Worm (Caenorhabditis elegans) whole organism, L4 larva: ENCODE results near the gene sek-1.
A peak's percentile ranks its signal among the peaks of the same experiment; 100 is the strongest.

Source experiments
- D1046.2 ChIP-seq: fragments of 200-800 bp; sonication (Bioruptor generic); IDR thresholded peaks from 2 replicates; pipeline ENCODE4 v1.3.6; 2022; ENCODE audit warnings: missing genetic modification characterization, missing compliant biosample characterization
- F10B5.3 ChIP-seq: sonication (generic microtip); optimal IDR thresholded peaks from 2 replicates; lab custom pipeline; 2016; ENCODE audit warnings: mild to moderate bottlenecking, missing genetic modification characterization, missing compliant biosample characterization
- F37D6.2 ChIP-seq: sonication (generic microtip); optimal IDR thresholded peaks from 2 replicates; lab custom pipeline; 2016; ENCODE audit warnings: mild to moderate bottlenecking, missing genetic modification characterization, missing compliant biosample characterization
- Y105C5A.15 ChIP-seq: fragments of 200-800 bp; sonication (Bioruptor generic); IDR thresholded peaks from 2 replicates; pipeline ENCODE4 v1.3.6; 2022; ENCODE audit warnings: missing genetic modification characterization, missing compliant biosample characterization
- Y48G9A.11 ChIP-seq: fragments of 200-800 bp; sonication (Bioruptor generic); IDR thresholded peaks from 2 replicates; pipeline ENCODE4 v1.3.6; 2022; ENCODE audit warnings: missing genetic modification reagents, missing genetic modification characterization, missing compliant biosample characterization
- ZK546.5 ChIP-seq, 2 experiments: sonication (generic microtip); optimal IDR thresholded peaks; 2 replicates each; lab custom pipeline; 2017; ENCODE audit warnings: missing biosample characterization in 2 of 2, missing genetic modification characterization in 2 of 2
- ceh-32 ChIP-seq: sonication (generic microtip); optimal IDR thresholded peaks from 2 replicates; lab custom pipeline; 2016; ENCODE audit warnings: mild to moderate bottlenecking, missing genetic modification characterization, missing compliant biosample characterization; ENCODE audit not compliant: poor library complexity
- ceh-62 ChIP-seq: sonication (generic microtip); optimal IDR thresholded peaks from 2 replicates; lab custom pipeline; 2017; ENCODE audit warnings: missing biosample characterization, missing genetic modification characterization
- ceh-82 ChIP-seq: sonication (generic microtip); optimal IDR thresholded peaks from 2 replicates; lab custom pipeline; 2017; ENCODE audit warnings: missing biosample characterization, missing genetic modification characterization
- daf-12 ChIP-seq: fragments of 150-350 bp; optimal IDR thresholded peaks from 2 replicates; lab custom pipeline; 2014; ENCODE audit warnings: missing biosample characterization, missing genetic modification reagents, missing genetic modification characterization
- daf-16 ChIP-seq, 3 experiments: sonication (generic microtip); optimal IDR thresholded peaks; 2 replicates each; lab custom pipeline; 2016 to 2017; ENCODE audit warnings: missing genetic modification characterization in 3 of 3, missing genetic modification reagents in 3 of 3, mild to moderate bottlenecking in 2 of 3, missing compliant biosample characterization in 2 of 3, missing biosample characterization in 1 of 3, moderate library complexity in 1 of 3
- daf-8 ChIP-seq: fragments of 200-800 bp; sonication (Bioruptor generic); IDR thresholded peaks from 2 replicates; pipeline ENCODE4 v1.3.6; 2022; ENCODE audit warnings: missing genetic modification characterization, missing compliant biosample characterization
- dmd-6 ChIP-seq: fragments of 200-800 bp; sonication (Bioruptor generic); IDR thresholded peaks from 2 replicates; pipeline ENCODE4 v1.3.6; 2022; ENCODE audit warnings: missing genetic modification reagents, missing genetic modification characterization, missing compliant biosample characterization
- dmd-8 ChIP-seq: fragments of 200-800 bp; sonication (Bioruptor generic); IDR thresholded peaks from 2 replicates; pipeline ENCODE4 v1.3.6; 2022; ENCODE audit warnings: missing genetic modification characterization, missing compliant biosample characterization
- dmd-9 ChIP-seq: fragments of 200-800 bp; sonication (Bioruptor generic); IDR thresholded peaks from 2 replicates; pipeline ENCODE4 v1.3.6; 2022; ENCODE audit warnings: missing genetic modification reagents, missing genetic modification characterization, missing compliant biosample characterization
- dpl-1 ChIP-seq: fragments of 150-350 bp; optimal IDR thresholded peaks from 2 replicates; lab custom pipeline; 2014; ENCODE audit warnings: missing biosample characterization, missing genetic modification reagents, missing genetic modification characterization
- dve-1 ChIP-seq: sonication (generic microtip); optimal IDR thresholded peaks from 2 replicates; lab custom pipeline; 2017; ENCODE audit warnings: antibody characterized with exemption, mild to moderate bottlenecking, missing genetic modification characterization, missing compliant biosample characterization; ENCODE audit not compliant: insufficient read depth
- egl-27 ChIP-seq: sonication (generic microtip); optimal IDR thresholded peaks from 3 replicates; lab custom pipeline; 2017; ENCODE audit warnings: missing biosample characterization, missing genetic modification reagents, missing genetic modification characterization
- egl-43 ChIP-seq: fragments of 200-800 bp; sonication (Bioruptor generic); IDR thresholded peaks from 2 replicates; pipeline ENCODE4 v1.3.6; 2022; ENCODE audit warnings: missing genetic modification reagents, missing genetic modification characterization, missing compliant biosample characterization
- hlh-11 ChIP-seq: fragments of 200-800 bp; sonication (Bioruptor generic); optimal IDR thresholded peaks from 2 replicates; lab custom pipeline; 2018; ENCODE audit warnings: mild to moderate bottlenecking, missing genetic modification characterization, missing compliant biosample characterization
- hlh-30 ChIP-seq: sonication (generic microtip); optimal IDR thresholded peaks from 2 replicates; lab custom pipeline; 2017; ENCODE audit warnings: antibody characterized with exemption, mild to moderate bottlenecking, missing genetic modification characterization, missing compliant biosample characterization; ENCODE audit not compliant: insufficient read depth
- hmg-1.1 ChIP-seq: fragments of 200-800 bp; sonication (Bioruptor generic); IDR thresholded peaks from 2 replicates; pipeline ENCODE4 v1.3.6; 2022; ENCODE audit warnings: missing genetic modification reagents, missing genetic modification characterization, missing compliant biosample characterization
- jun-1 ChIP-seq: fragments of 150-350 bp; optimal IDR thresholded peaks from 2 replicates; lab custom pipeline; 2014; ENCODE audit warnings: missing biosample characterization, missing genetic modification reagents, missing genetic modification characterization
- lin-29 ChIP-seq: fragments of 200-800 bp; sonication (Bioruptor generic); IDR thresholded peaks from 2 replicates; pipeline ENCODE4 v1.3.6; 2022; ENCODE audit warnings: missing genetic modification reagents, missing genetic modification characterization, missing compliant biosample characterization
- lsy-2 ChIP-seq, 2 experiments: fragments of 150-350 bp in 1 of 2; sonication (generic microtip) in 1 of 2; optimal IDR thresholded peaks; 2 replicates each; lab custom pipeline; 2014 to 2017; ENCODE audit warnings: missing biosample characterization in 2 of 2, missing genetic modification characterization in 2 of 2
- madf-9 ChIP-seq: fragments of 200-800 bp; sonication (Bioruptor generic); conservative IDR thresholded peaks from 2 replicates; pipeline ENCODE4 v1.3.6; 2022; ENCODE audit warnings: missing genetic modification reagents, missing genetic modification characterization, missing compliant biosample characterization
- mep-1 ChIP-seq: fragments of 150-350 bp; sonication (generic microtip); optimal IDR thresholded peaks from 3 replicates; lab custom pipeline; 2014; ENCODE audit warnings: missing biosample characterization, missing genetic modification characterization
- mes-2 ChIP-seq: sonication (generic microtip); optimal IDR thresholded peaks from 2 replicates; lab custom pipeline; 2016; ENCODE audit warnings: missing genotype, mild to moderate bottlenecking, missing genetic modification characterization, missing compliant biosample characterization; ENCODE audit not compliant: poor library complexity, severe bottlenecking
- nhr-10 ChIP-seq: fragments of 150-350 bp; optimal IDR thresholded peaks from 2 replicates; lab custom pipeline; 2014; ENCODE audit warnings: missing biosample characterization, missing genetic modification characterization
- nhr-25 ChIP-seq: sonication (generic microtip); optimal IDR thresholded peaks from 2 replicates; lab custom pipeline; 2017; ENCODE audit warnings: missing genetic modification characterization, mild to moderate bottlenecking, missing compliant biosample characterization, antibody characterized with exemption, moderate library complexity, borderline replicate concordance; ENCODE audit not compliant: insufficient read depth
- nhr-41 ChIP-seq: fragments of 200-800 bp; sonication (Bioruptor generic); IDR thresholded peaks from 2 replicates; pipeline ENCODE4 v1.3.6; 2022; ENCODE audit warnings: missing genetic modification reagents, missing genetic modification characterization, missing compliant biosample characterization
- nhr-6 ChIP-seq: fragments of 150-350 bp; optimal IDR thresholded peaks from 2 replicates; lab custom pipeline; 2014; ENCODE audit warnings: missing biosample characterization, missing genetic modification characterization
- nhr-77 ChIP-seq: fragments of 150-350 bp; optimal IDR thresholded peaks from 2 replicates; lab custom pipeline; 2014; ENCODE audit warnings: missing biosample characterization, missing genetic modification characterization
- pha-4 ChIP-seq, 2 experiments: fragments of 150-350 bp in 1 of 2; fragments of 200-800 bp in 1 of 2; sonication (Bioruptor generic) in 1 of 2; IDR thresholded peaks in 1 of 2; optimal IDR thresholded peaks in 1 of 2; 2 replicates each; pipeline versions ENCODE4 v1.3.6 to Lab custom; 2014 to 2022; ENCODE audit warnings: missing genetic modification characterization in 2 of 2, missing genetic modification reagents in 2 of 2, missing biosample characterization in 1 of 2, missing compliant biosample characterization in 1 of 2
- rbr-2 ChIP-seq: sonication (generic microtip); optimal IDR thresholded peaks from 2 replicates; lab custom pipeline; 2016; ENCODE audit warnings: missing genotype, missing genetic modification characterization, missing compliant biosample characterization
- set-16 ChIP-seq: fragments of 200-800 bp; sonication (Bioruptor generic); IDR thresholded peaks from 2 replicates; pipeline ENCODE4 v1.3.6; 2022; ENCODE audit warnings: missing genetic modification reagents, missing genetic modification characterization, missing compliant biosample characterization
- spr-1 ChIP-seq: sonication (generic microtip); optimal IDR thresholded peaks from 2 replicates; lab custom pipeline; 2016; ENCODE audit warnings: mild to moderate bottlenecking, missing genetic modification characterization, missing compliant biosample characterization
- tag-97 ChIP-seq: fragments of 200-800 bp; sonication (Bioruptor generic); IDR thresholded peaks from 2 replicates; pipeline ENCODE4 v1.3.6; 2022; ENCODE audit warnings: missing genetic modification characterization, missing compliant biosample characterization
- unc-62 ChIP-seq, 3 experiments: fragments of 150-350 bp in 1 of 3; sonication (generic microtip); optimal IDR thresholded peaks in 2 of 3; peaks in 1 of 3; 1 replicate in 1 of 3; 2 replicates in 2 of 3; lab custom pipeline; 2014 to 2017; ENCODE audit warnings: missing biosample characterization in 3 of 3, missing genetic modification characterization in 3 of 3, missing genetic modification reagents in 3 of 3, missing genotype in 1 of 3
- zag-1 ChIP-seq: fragments of 150-350 bp; optimal IDR thresholded peaks from 2 replicates; lab custom pipeline; 2014; ENCODE audit warnings: missing biosample characterization, missing genetic modification characterization
- zfp-2 ChIP-seq: sonication (generic microtip); optimal IDR thresholded peaks from 2 replicates; lab custom pipeline; 2016; ENCODE audit warnings: mild to moderate bottlenecking, missing genetic modification characterization, missing compliant biosample characterization
- zip-2 ChIP-seq: fragments of 150-350 bp; optimal IDR thresholded peaks from 2 replicates; lab custom pipeline; 2014; ENCODE audit warnings: missing biosample characterization, missing genetic modification characterization
- ztf-7 ChIP-seq: fragments of 150-350 bp; optimal IDR thresholded peaks from 2 replicates; lab custom pipeline; 2014; ENCODE audit warnings: missing biosample characterization, missing genetic modification characterization

sek-1 gene

ce11 chrX:7782389-7782788, 34.1 kb upstream of the sek-1 start, which contains the start of gene ZK154.4:
TSS of gene ZK154.4 (minus strand) at chrX:7782415.
- no peak for TF ChIP-seq madf-9
- peak; percentile 82 for TF ChIP-seq hlh-30 (tag; lab: Kevin White, UChicago)
- no peak for TF ChIP-seq ceh-32 (tag; lab: Kevin White, UChicago)
- no peak for TF ChIP-seq daf-12 (tag; lab: Kevin White, UChicago)
- TF ChIP-seq rbr-2 (tag; lab: Kevin White, UChicago): peak; percentile 50
- TF ChIP-seq jun-1 (tag; lab: Kevin White, UChicago): peak; percentile 34
- TF ChIP-seq ceh-62 (tag; lab: Kevin White, UChicago): no peak
- no peak for TF ChIP-seq nhr-10 (tag; lab: Kevin White, UChicago)
- TF ChIP-seq set-16: no peak
- TF ChIP-seq lin-29 (GFP tag; lab: Robert Waterston, UW): no peak
- no peak for TF ChIP-seq nhr-25
- TF ChIP-seq dmd-6 (GFP tag; lab: Robert Waterston, UW): 0 out of 2 replicates have a peak, but pooled peaks have one; percentile 20
- no peak for TF ChIP-seq ZK546.5 (tag; optimal IDR thresholded peaks at IDR 0.05; lab: Kevin White, UChicago)
- TF ChIP-seq ceh-82: no peak
- no peak for TF ChIP-seq tag-97 (GFP tag; lab: Robert Waterston, UW)
- TF ChIP-seq pha-4 (GFP tag; IDR thresholded peaks at IDR 0.05; lab: Robert Waterston, UW): no peak
- peak; percentile 87 for TF ChIP-seq pha-4 (tag; optimal IDR thresholded peaks at IDR 0.05; lab: Kevin White, UChicago)
- TF ChIP-seq spr-1 (tag; lab: Kevin White, UChicago): no peak
- no peak for TF ChIP-seq dmd-9 (GFP tag; lab: Robert Waterston, UW)
- TF ChIP-seq mes-2 (tag; lab: Kevin White, UChicago): peak; percentile 64
- peak in 1 of 2 experiments; percentile 94 for TF ChIP-seq unc-62 (GFP tag; optimal IDR thresholded peaks at IDR 0.05 in 1 of 2; lab: Kevin White, UChicago)
- TF ChIP-seq unc-62 (tag; optimal IDR thresholded peaks at IDR 0.05; lab: Kevin White, UChicago): no peak
- TF ChIP-seq lsy-2 (tag; optimal IDR thresholded peaks at IDR 0.05; lab: Kevin White, UChicago): peak in 1 of 2 experiments; percentile 63
- no peak for TF ChIP-seq dmd-8 (GFP tag; lab: Robert Waterston, UW)
- TF ChIP-seq egl-43 (GFP tag; lab: Robert Waterston, UW): peak; percentile 33; the same call in 1 of the 2 replicates
- no peak for TF ChIP-seq daf-8 (GFP tag; lab: Robert Waterston, UW)
- TF ChIP-seq F37D6.2: no peak
- TF ChIP-seq Y48G9A.11 (GFP tag; lab: Robert Waterston, UW): no peak
- TF ChIP-seq ztf-7 (tag; lab: Kevin White, UChicago): no peak
- no peak for TF ChIP-seq nhr-41 (GFP tag; lab: Robert Waterston, UW)
- peak; percentile 60 for TF ChIP-seq nhr-6
- no peak for TF ChIP-seq Y105C5A.15
- peak; percentile 43 for TF ChIP-seq dpl-1
- no peak for TF ChIP-seq egl-27 (tag; lab: Kevin White, UChicago)
- no peak for TF ChIP-seq zag-1 (tag; lab: Kevin White, UChicago)
- no peak for TF ChIP-seq daf-16 (GFP tag; optimal IDR thresholded peaks at IDR 0.05; lab: Kevin White, UChicago)
- peak; percentile 23 for TF ChIP-seq daf-16 (tag; optimal IDR thresholded peaks at IDR 0.05; lab: Kevin White, UChicago)
- TF ChIP-seq dve-1 (tag; lab: Kevin White, UChicago): peak; percentile 58
- TF ChIP-seq F10B5.3: no peak
- TF ChIP-seq nhr-77 (tag; lab: Kevin White, UChicago): peak; percentile 24
- peak; percentile 44 for TF ChIP-seq hlh-11 (tag; lab: Kevin White, UChicago)
- no peak for TF ChIP-seq zfp-2 (tag; lab: Kevin White, UChicago)
- TF ChIP-seq D1046.2 (GFP tag; lab: Robert Waterston, UW): no peak
- TF ChIP-seq mep-1 (tag; lab: Kevin White, UChicago): peak; percentile 60
- TF ChIP-seq zip-2: no peak
- TF ChIP-seq hmg-1.1 (GFP tag; lab: Robert Waterston, UW): peak; percentile 55
